Fruit fly (Drosophila melanogaster): ENCODE measurements around the gene fit.

fit gene

DNA sequence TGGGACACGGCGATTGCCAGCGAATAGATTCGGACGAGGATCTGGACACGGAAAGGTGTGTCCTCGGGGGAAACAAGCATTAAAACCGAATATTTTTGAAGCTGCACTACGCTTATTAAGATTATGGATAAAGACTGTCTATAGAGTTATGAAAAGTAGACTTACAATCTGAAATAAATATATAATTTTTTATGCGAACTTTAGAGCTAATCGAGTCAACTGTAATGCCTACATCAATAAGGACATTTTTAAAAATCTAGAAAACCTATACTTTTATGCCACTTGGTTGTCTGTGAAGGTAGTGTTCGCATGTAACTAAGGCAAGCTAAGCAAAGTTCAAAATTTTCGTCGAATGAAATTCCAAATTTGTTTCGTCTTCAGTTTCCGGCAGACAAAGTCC lies 10.8 kb downstream of the fit start, which contains the start of gene CG31178:
CG31178 (plus strand) TSS at position 301 of the 400 bp plus-strand sequence.
- TF ChIP-seq ey (GFP tag; optimal IDR thresholded peaks at IDR 0.05): no peak

dm6 chr3R:21871348-21871940 lies 12.8 kb downstream of the fit start:
- TF ChIP-seq ey (GFP tag; optimal IDR thresholded peaks at IDR 0.05) (no peak), Jra (GFP tag; optimal IDR thresholded peaks at IDR 0.05) (no peak), pan (optimal IDR thresholded peaks at IDR 0.05) (no peak), woc (GFP tag; optimal IDR thresholded peaks at IDR 0.05) (no peak), CrebA (GFP tag; optimal IDR thresholded peaks at IDR 0.05; ENCODE audit: borderline replicate concordance) (no peak), Abd-B (GFP tag; optimal IDR thresholded peaks at IDR 0.05) (no peak)

DNA sequence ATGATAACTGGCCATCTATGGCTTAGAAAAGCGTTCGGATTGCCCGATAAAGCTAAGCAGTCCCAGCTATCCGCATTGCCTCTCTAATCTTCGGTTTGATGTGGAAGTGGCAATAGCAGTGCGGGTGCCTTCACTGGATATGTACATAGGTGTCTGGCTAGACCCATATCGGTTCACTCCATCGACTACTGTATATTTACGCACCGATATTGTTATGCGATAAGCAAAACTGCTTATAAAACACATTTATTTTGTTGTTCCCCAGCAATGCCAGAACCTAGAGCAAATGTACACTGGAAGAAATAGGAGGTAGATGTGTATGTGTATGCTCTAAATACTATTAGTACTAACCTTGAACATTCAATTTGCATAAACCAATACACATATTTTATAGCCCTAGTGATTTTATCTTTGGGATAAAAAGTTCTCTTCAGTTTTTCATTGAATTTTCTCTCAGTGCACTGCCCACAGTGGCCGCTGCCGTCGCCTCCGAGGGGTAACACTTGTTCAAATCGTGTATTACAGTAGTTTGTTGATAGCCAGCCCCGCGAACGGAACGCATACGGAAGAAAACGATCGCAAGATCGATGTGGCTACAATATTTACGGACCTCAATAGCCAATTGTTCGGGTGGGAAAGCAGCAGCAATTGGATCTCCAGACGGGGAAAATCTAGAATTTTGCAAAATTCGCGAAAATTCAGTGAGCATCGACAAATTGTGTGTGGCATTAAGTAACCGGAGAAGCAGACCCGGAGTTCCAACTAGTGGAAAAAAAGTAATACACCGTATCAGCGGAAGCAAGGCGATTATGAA lies 13.9 kb downstream of the fit start, which contains the start of gene CG31431:
CG31431 (plus strand) TSS at position 524 of the 814 bp plus-strand sequence.
- peak; percentile 87 for TF ChIP-seq fru (GFP tag; optimal IDR thresholded peaks at IDR 0.05)
- no peak for TF ChIP-seq GATAd (GFP tag; optimal IDR thresholded peaks at IDR 0.05)
- peak; percentile 80 for TF ChIP-seq br (GFP tag; optimal IDR thresholded peaks at IDR 0.05)
- no peak for TF ChIP-seq Hr83 (GFP tag; optimal IDR thresholded peaks at IDR 0.05; ENCODE audit: poor library complexity, severe bottlenecking)
- peak; percentile 81 for TF ChIP-seq OdsH (GFP tag; optimal IDR thresholded peaks at IDR 0.05)
- peak; percentile 78 for TF ChIP-seq h (GFP tag; optimal IDR thresholded peaks at IDR 0.05)
- TF ChIP-seq dmrt93B (GFP tag; optimal IDR thresholded peaks at IDR 0.05): peak; percentile 39
- TF ChIP-seq sv (GFP tag; optimal IDR thresholded peaks at IDR 0.05): peak; percentile 97
- TF ChIP-seq CG32264 (GFP tag; optimal IDR thresholded peaks at IDR 0.05): peak; percentile 65
- peak; percentile 77 for TF ChIP-seq HLH106 (tag; optimal IDR thresholded peaks at IDR 0.05)
- peak; percentile 87 for TF ChIP-seq rgr (GFP tag; optimal IDR thresholded peaks at IDR 0.05)
- TF ChIP-seq usp (GFP tag; optimal IDR thresholded peaks at IDR 0.05): no peak
- no peak for TF ChIP-seq jim (GFP tag; optimal IDR thresholded peaks at IDR 0.05)
- no peak for TF ChIP-seq Hr78 (GFP tag; optimal IDR thresholded peaks at IDR 0.05)
- no peak for TF ChIP-seq Dfd (GFP tag; optimal IDR thresholded peaks at IDR 0.05)
- no peak for TF ChIP-seq CrebA (GFP tag; optimal IDR thresholded peaks at IDR 0.05; ENCODE audit: borderline replicate concordance)
- peak; percentile 44 for TF ChIP-seq Jra (GFP tag; optimal IDR thresholded peaks at IDR 0.05)
- TF ChIP-seq Rel (GFP tag; optimal IDR thresholded peaks at IDR 0.05): no peak
- TF ChIP-seq Rel (tag; optimal IDR thresholded peaks at IDR 0.05): peak; percentile 56
- peak; percentile 83 for TF ChIP-seq ey (GFP tag; optimal IDR thresholded peaks at IDR 0.05)
- peak; percentile 11 for TF ChIP-seq sage (GFP tag; optimal IDR thresholded peaks at IDR 0.05)
- TF ChIP-seq psq (GFP tag; optimal IDR thresholded peaks at IDR 0.05): peak; percentile 70
- TF ChIP-seq Abd-B (GFP tag; optimal IDR thresholded peaks at IDR 0.05): no peak
- peak; percentile 61 for TF ChIP-seq Sp1 (GFP tag; optimal IDR thresholded peaks at IDR 0.05)
- peak; percentile 60 for TF ChIP-seq woc (GFP tag; optimal IDR thresholded peaks at IDR 0.05)
- no peak for TF ChIP-seq N (GFP tag; optimal IDR thresholded peaks at IDR 0.05)
- TF ChIP-seq lola (GFP tag; optimal IDR thresholded peaks at IDR 0.05): no peak
- no peak for TF ChIP-seq pan (optimal IDR thresholded peaks at IDR 0.05)
- TF ChIP-seq foxo (GFP tag; optimal IDR thresholded peaks at IDR 0.05): peak; percentile 62 to 90
- TF ChIP-seq brk (GFP tag; optimal IDR thresholded peaks at IDR 0.05): no peak
- TF ChIP-seq Myc (optimal IDR thresholded peaks at IDR 0.05): no peak
- TF ChIP-seq Mio (GFP tag; optimal IDR thresholded peaks at IDR 0.05): peak; percentile 36
- TF ChIP-seq Hnf4 (GFP tag; optimal IDR thresholded peaks at IDR 0.05): peak; percentile 82
- no peak for TF ChIP-seq tai (GFP tag; optimal IDR thresholded peaks at IDR 0.05)

DNA sequence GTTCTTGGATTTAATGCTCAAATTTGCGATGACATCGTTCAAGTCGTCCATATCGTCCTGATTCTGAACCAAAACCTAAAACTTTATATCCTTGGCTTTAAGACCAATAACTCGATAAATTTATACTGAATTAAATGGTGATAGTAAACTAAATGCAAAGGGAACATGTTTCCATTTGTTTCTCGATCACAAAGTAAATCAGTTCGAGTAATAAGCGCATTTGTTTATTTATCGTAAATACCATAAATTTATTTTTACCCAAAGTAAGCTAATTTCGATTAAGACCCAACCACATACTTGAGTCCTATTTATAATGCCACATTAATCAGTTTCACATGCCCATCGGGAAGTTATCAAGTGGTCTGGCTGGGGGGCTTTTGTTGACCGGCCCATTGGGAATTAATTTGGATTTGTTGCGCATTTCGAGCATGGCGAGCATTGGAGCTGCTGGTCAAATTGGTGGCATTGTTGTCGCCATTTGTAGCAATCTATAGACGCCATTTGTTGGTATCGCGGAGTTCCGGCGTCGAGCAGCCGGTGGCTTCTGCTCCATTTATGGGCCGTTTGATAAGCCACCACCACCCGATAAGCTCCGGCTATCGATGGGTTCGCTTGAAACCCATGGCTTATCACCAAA lies 14.7 kb downstream of the fit start, which contains the start of gene CG31174:
CG31174 (minus strand) TSS at position 51 of the 637 bp plus-strand sequence.
- TF ChIP-seq Vsx2 (GFP tag; optimal IDR thresholded peaks at IDR 0.05; ENCODE audit: partially characterized antibody): no peak
- TF ChIP-seq brk (GFP tag; optimal IDR thresholded peaks at IDR 0.05): no peak
- TF ChIP-seq Rel (GFP tag; optimal IDR thresholded peaks at IDR 0.05): no peak
- TF ChIP-seq Rel (tag; optimal IDR thresholded peaks at IDR 0.05): peak; percentile 83
- TF ChIP-seq Hnf4 (GFP tag; optimal IDR thresholded peaks at IDR 0.05): no peak

Measured in whole organism, wandering third instar larva.